Worm (Caenorhabditis elegans) whole organism, L4/young adult: ENCODE data around the gene dars-1.

Experiments used
- W03F9.2 ChIP-seq: fragments of 150-350 bp; optimal IDR thresholded peaks from 2 replicates; lab custom pipeline; 2014; ENCODE audit warnings: missing biosample characterization, missing genetic modification characterization
- dao-5 ChIP-seq: sonication (generic microtip); optimal IDR thresholded peaks from 2 replicates; lab custom pipeline; 2016; ENCODE audit warnings: missing genotype, missing genetic modification characterization, moderate library complexity, missing compliant biosample characterization
- him-1 ChIP-seq: sonication (generic microtip); optimal IDR thresholded peaks from 2 replicates; lab custom pipeline; 2016; ENCODE audit warnings: missing genotype, missing genetic modification reagents, missing genetic modification characterization, missing compliant biosample characterization

ce11 chrIII:9442846-9443245, 48.2 kb downstream of the dars-1 start:
- TF ChIP-seq W03F9.2 (no peak), him-1 (tag; lab: Kevin White, UChicago) (no peak), dao-5 (no peak)
